Worm (Caenorhabditis elegans) whole organism, early embryonic: ENCODE results near the gene ZK742.6.

Experiments
- B0310.2 ChIP-seq: sonication (generic microtip); optimal IDR thresholded peaks from 2 replicates; lab custom pipeline; 2016; ENCODE audit warnings: mild to moderate bottlenecking, missing genetic modification characterization, missing compliant biosample characterization
- F13C5.2 ChIP-seq: sonication (generic microtip); optimal IDR thresholded peaks from 2 replicates; lab custom pipeline; 2017; ENCODE audit warnings: mild to moderate bottlenecking, missing genetic modification characterization, inconsistent platforms, missing compliant biosample characterization
- aly-1 ChIP-seq: sonication (generic microtip); optimal IDR thresholded peaks from 2 replicates; lab custom pipeline; 2016; ENCODE audit warnings: missing genetic modification characterization, missing compliant biosample characterization
- ama-1 ChIP-seq: fragments of 150-350 bp; optimal IDR thresholded peaks from 2 replicates; lab custom pipeline; 2014
- ceh-13 ChIP-seq: fragments of 200-800 bp; sonication (Bioruptor generic); optimal IDR thresholded peaks from 2 replicates; lab custom pipeline; 2018; ENCODE audit warnings: mild to moderate bottlenecking, missing genetic modification characterization, missing compliant biosample characterization
- ceh-36 ChIP-seq: sonication (generic microtip); optimal IDR thresholded peaks from 2 replicates; lab custom pipeline; 2016; ENCODE audit warnings: missing genetic modification characterization, inconsistent platforms, missing compliant biosample characterization
- ets-7 ChIP-seq: sonication (generic microtip); optimal IDR thresholded peaks from 2 replicates; lab custom pipeline; 2016; ENCODE audit warnings: missing genotype, missing genetic modification characterization, missing compliant biosample characterization
- flt-1 ChIP-seq: fragments of 200-800 bp; sonication (Bioruptor generic); IDR thresholded peaks from 2 replicates; pipeline ENCODE4 v1.3.6; 2022; ENCODE audit warnings: missing genetic modification characterization, missing compliant biosample characterization
- hmbx-1 ChIP-seq: sonication (generic microtip); optimal IDR thresholded peaks from 2 replicates; lab custom pipeline; 2016; ENCODE audit warnings: mild to moderate bottlenecking, missing genetic modification characterization, missing compliant biosample characterization
- hmg-4 ChIP-seq: fragments of 200-800 bp; sonication (Bioruptor generic); optimal IDR thresholded peaks from 2 replicates; lab custom pipeline; 2018; ENCODE audit warnings: mild to moderate bottlenecking, missing genetic modification characterization, missing compliant biosample characterization
- hnd-1 ChIP-seq: sonication (generic microtip); optimal IDR thresholded peaks from 2 replicates; lab custom pipeline; 2016; ENCODE audit warnings: missing genetic modification characterization, missing compliant biosample characterization
- pes-1 ChIP-seq: fragments of 200-800 bp; sonication (Bioruptor generic); IDR thresholded peaks from 2 replicates; pipeline ENCODE4 v1.3.6; 2022; ENCODE audit warnings: missing genetic modification reagents, missing genetic modification characterization, missing compliant biosample characterization
- scrt-1 ChIP-seq: fragments of 200-800 bp; sonication (Bioruptor generic); IDR thresholded peaks from 2 replicates; pipeline ENCODE4 v1.3.6; 2022; ENCODE audit warnings: missing genetic modification characterization, missing compliant biosample characterization
- sea-1 ChIP-seq: fragments of 200-800 bp; sonication (Bioruptor generic); conservative IDR thresholded peaks from 2 replicates; pipeline ENCODE4 v1.3.6; 2022; ENCODE audit warnings: missing genetic modification characterization, missing compliant biosample characterization
- tbx-11 ChIP-seq: fragments of 200-800 bp; sonication (Bioruptor generic); IDR thresholded peaks from 2 replicates; pipeline ENCODE4 v1.3.6; 2022; ENCODE audit warnings: missing genetic modification characterization, missing compliant biosample characterization
- tbx-37 ChIP-seq: fragments of 200-800 bp; sonication (Bioruptor generic); conservative IDR thresholded peaks from 2 replicates; pipeline ENCODE4 v1.3.6; 2022; ENCODE audit warnings: missing genetic modification reagents, missing genetic modification characterization, missing compliant biosample characterization
- tra-4 ChIP-seq: sonication (generic microtip); optimal IDR thresholded peaks from 2 replicates; lab custom pipeline; 2017; ENCODE audit warnings: missing genetic modification characterization, missing compliant biosample characterization

The ZK742.6 gene

ce11 chrV:7819585-7819984 lies 4.8 kb upstream of the ZK742.6 start:
- no peak for TF ChIP-seq flt-1 (GFP tag; lab: Robert Waterston, UW)
- no peak for TF ChIP-seq ceh-36
- no peak for TF ChIP-seq F13C5.2 (tag; lab: Kevin White, UChicago)
- TF ChIP-seq tra-4 (tag; lab: Kevin White, UChicago): no peak
- no peak for TF ChIP-seq sea-1 (GFP tag; lab: Robert Waterston, UW)
- TF ChIP-seq tbx-11 (GFP tag; lab: Robert Waterston, UW): no peak
- TF ChIP-seq B0310.2 (tag; lab: Kevin White, UChicago): no peak
- TF ChIP-seq pes-1 (GFP tag; lab: Robert Waterston, UW): no peak
- TF ChIP-seq ama-1 (lab: Kevin White, UChicago): no peak
- TF ChIP-seq hmbx-1: no peak
- TF ChIP-seq tbx-37 (GFP tag; lab: Robert Waterston, UW): no peak
- TF ChIP-seq hmg-4 (GFP tag; lab: Kevin White, UChicago): no peak

ce11 chrV:7816486-7816885 lies 1.7 kb upstream of the ZK742.6 start:
- no peak for TF ChIP-seq tbx-11 (GFP tag; lab: Robert Waterston, UW)

- TF ChIP-seq ceh-36: no peak
- TF ChIP-seq tra-4 (tag; lab: Kevin White, UChicago): no peak
- no peak for TF ChIP-seq hmg-4 (GFP tag; lab: Kevin White, UChicago)
- TF ChIP-seq aly-1 (tag; lab: Kevin White, UChicago): no peak
- no peak for TF ChIP-seq hmbx-1
- no peak for TF ChIP-seq tbx-37 (GFP tag; lab: Robert Waterston, UW)
Observed at ce11 chrV:7811758-7812157, 3.0 kb downstream of the ZK742.6 start, which contains the start of gene ZK742.4. Gene ZK742.4 (minus strand): TSS chrV:7811792.

ce11 chrV:7810591-7810990 lies 4.2 kb downstream of the ZK742.6 start:
- TF ChIP-seq tra-4 (tag; lab: Kevin White, UChicago): no peak
- TF ChIP-seq ceh-13: no peak
- TF ChIP-seq pes-1 (GFP tag; lab: Robert Waterston, UW): no peak
- TF ChIP-seq hmbx-1: no peak
- TF ChIP-seq flt-1 (GFP tag; lab: Robert Waterston, UW): no peak
- no peak for TF ChIP-seq sea-1 (GFP tag; lab: Robert Waterston, UW)
- no peak for TF ChIP-seq tbx-37 (GFP tag; lab: Robert Waterston, UW)
- no peak for TF ChIP-seq ceh-36
- TF ChIP-seq hmg-4 (GFP tag; lab: Kevin White, UChicago): no peak
- no peak for TF ChIP-seq scrt-1

ce11 chrV:7809320-7810256 lies 5.2 kb downstream of the ZK742.6 start, which contains the start of gene ZK742.3:
Gene ZK742.3 (minus strand): TSS chrV:7809912.
- TF ChIP-seq ceh-13 (no peak), sea-1 (GFP tag; lab: Robert Waterston, UW) (no peak), flt-1 (GFP tag; lab: Robert Waterston, UW) (no peak), F13C5.2 (tag; lab: Kevin White, UChicago) (no peak), tra-4 (tag; lab: Kevin White, UChicago) (no peak), tbx-37 (GFP tag; lab: Robert Waterston, UW) (no peak), pes-1 (GFP tag; lab: Robert Waterston, UW) (no peak), ama-1 (lab: Kevin White, UChicago) (no peak), hmbx-1 (no peak), hnd-1 (tag; lab: Kevin White, UChicago) (no peak), tbx-11 (GFP tag; lab: Robert Waterston, UW) (no peak), hmg-4 (GFP tag; lab: Kevin White, UChicago) (no peak), ceh-36 (no peak), B0310.2 (tag; lab: Kevin White, UChicago) (no peak)

ce11 chrV:7808444-7808843 lies 6.3 kb downstream of the ZK742.6 start:
- TF ChIP-seq ceh-36 (no peak), hmg-4 (GFP tag; lab: Kevin White, UChicago) (no peak), B0310.2 (tag; lab: Kevin White, UChicago) (no peak), aly-1 (tag; lab: Kevin White, UChicago) (no peak), tbx-11 (GFP tag; lab: Robert Waterston, UW) (no peak), ama-1 (lab: Kevin White, UChicago) (no peak), sea-1 (GFP tag; lab: Robert Waterston, UW) (no peak), F13C5.2 (tag; lab: Kevin White, UChicago) (no peak), hnd-1 (tag; lab: Kevin White, UChicago) (no peak), pes-1 (GFP tag; lab: Robert Waterston, UW) (no peak), ets-7 (tag; lab: Kevin White, UChicago) (no peak), ceh-13 (no peak), scrt-1 (no peak), tra-4 (tag; lab: Kevin White, UChicago) (no peak), tbx-37 (GFP tag; lab: Robert Waterston, UW) (no peak)

ce11 chrV:7806629-7807028 lies 8.1 kb downstream of the ZK742.6 start:
- TF ChIP-seq ets-7 (tag; lab: Kevin White, UChicago) (no peak), tbx-37 (GFP tag; lab: Robert Waterston, UW) (no peak), ama-1 (lab: Kevin White, UChicago) (no peak), F13C5.2 (tag; lab: Kevin White, UChicago) (no peak), B0310.2 (tag; lab: Kevin White, UChicago) (no peak), hnd-1 (tag; lab: Kevin White, UChicago) (no peak), hmbx-1 (no peak), tbx-11 (GFP tag; lab: Robert Waterston, UW) (no peak)
